Worm (Caenorhabditis elegans): ENCODE results near the gene tsp-18.

tsp-18 gene

DNA sequence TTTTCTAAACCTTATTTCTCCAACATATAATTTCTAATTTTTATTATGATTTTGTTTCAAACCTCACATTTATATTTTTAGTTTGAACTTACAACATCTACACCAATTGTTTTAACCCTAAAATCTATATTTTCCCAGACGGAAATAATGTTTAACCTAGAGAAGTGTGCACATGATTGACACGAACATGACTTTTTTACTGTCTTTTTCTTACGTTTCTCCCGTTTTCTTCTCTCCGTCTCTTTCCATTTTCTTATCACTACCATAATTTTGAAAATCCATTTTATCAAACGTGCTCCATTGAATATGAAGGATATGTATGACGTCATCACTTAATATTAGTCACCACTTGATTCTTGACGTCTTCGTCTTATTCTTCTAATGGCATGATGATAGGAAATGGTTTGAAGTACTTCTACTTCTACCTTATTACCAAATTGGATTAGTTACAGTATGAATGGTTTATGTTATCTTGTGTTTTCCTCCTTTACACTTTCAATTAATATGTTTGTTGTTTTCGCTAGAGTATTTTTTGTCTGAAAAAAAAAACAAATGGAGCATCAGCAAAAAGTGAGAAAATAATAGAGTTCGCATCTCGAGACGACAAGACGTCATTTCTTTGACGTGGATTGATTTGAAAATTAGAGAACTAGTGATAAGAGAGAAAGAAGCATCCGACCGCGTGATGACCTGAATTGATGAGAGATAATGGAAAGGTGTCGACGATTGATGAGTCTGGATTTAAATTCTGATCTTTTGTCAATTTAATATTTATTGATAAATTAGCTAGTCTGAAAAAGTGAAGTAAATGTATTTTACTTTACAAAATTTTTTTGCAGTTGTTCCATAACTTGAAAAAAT lies 27.8 kb downstream of the tsp-18 start (continued):
- TF ChIP-seq nhr-48 (tag; optimal IDR thresholded peaks at IDR 0.05) = peak; percentile 22
- TF ChIP-seq Y105C5A.15 (GFP tag; IDR thresholded peaks at IDR 0.05) = no peak
- TF ChIP-seq ceh-20 (GFP tag; IDR thresholded peaks at IDR 0.05) = peak; percentile 59; the same call in 1 of the 2 replicates
- no peak for TF ChIP-seq saeg-2 (GFP tag; IDR thresholded peaks at IDR 0.05)
- TF ChIP-seq dpl-1 (GFP tag; optimal IDR thresholded peaks at IDR 0.05) = peak; percentile 15
- TF ChIP-seq zip-2 (tag; optimal IDR thresholded peaks at IDR 0.05) = no peak
- TF ChIP-seq Y48G9A.11 (GFP tag; IDR thresholded peaks at IDR 0.05) = no peak
- peak in 1 of 2 experiments; percentile 26 for TF ChIP-seq hif-1 (tag; optimal IDR thresholded peaks at IDR 0.05)
- TF ChIP-seq mes-2 (tag; optimal IDR thresholded peaks at IDR 0.05; ENCODE audit: poor library complexity, severe bottlenecking) = peak; percentile 24
- TF ChIP-seq nhr-28 (tag; optimal IDR thresholded peaks at IDR 0.05) = peak; percentile 81
- peak in 1 of 2 experiments; percentile 14 for TF ChIP-seq mdl-1 (tag; optimal IDR thresholded peaks at IDR 0.05)
- TF ChIP-seq F10B5.3 (tag; optimal IDR thresholded peaks at IDR 0.05) = no peak
- TF ChIP-seq dve-1 (tag; optimal IDR thresholded peaks at IDR 0.05; ENCODE audit: insufficient read depth) = peak; percentile 64
- no peak for TF ChIP-seq spr-1 (tag; optimal IDR thresholded peaks at IDR 0.05)
- TF ChIP-seq tag-97 (GFP tag; IDR thresholded peaks at IDR 0.05) = no peak
- TF ChIP-seq skn-1 (tag; optimal IDR thresholded peaks at IDR 0.05) = no peak
- peak; percentile 66 for TF ChIP-seq nhr-11 (tag; optimal IDR thresholded peaks at IDR 0.05)
- TF ChIP-seq hlh-30 (tag; optimal IDR thresholded peaks at IDR 0.05; ENCODE audit: insufficient read depth) = peak; percentile 86
- peak; percentile 87 for TF ChIP-seq dmd-6 (GFP tag; IDR thresholded peaks at IDR 0.05)
- no peak for TF ChIP-seq nhr-102 (tag; optimal IDR thresholded peaks at IDR 0.05)
- TF ChIP-seq nhr-42 (GFP tag; IDR thresholded peaks at IDR 0.05) = no peak
- TF ChIP-seq lin-38 (GFP tag; IDR thresholded peaks at IDR 0.05) = no peak
- TF ChIP-seq nhr-41 (GFP tag; IDR thresholded peaks at IDR 0.05) = no peak

DNA sequence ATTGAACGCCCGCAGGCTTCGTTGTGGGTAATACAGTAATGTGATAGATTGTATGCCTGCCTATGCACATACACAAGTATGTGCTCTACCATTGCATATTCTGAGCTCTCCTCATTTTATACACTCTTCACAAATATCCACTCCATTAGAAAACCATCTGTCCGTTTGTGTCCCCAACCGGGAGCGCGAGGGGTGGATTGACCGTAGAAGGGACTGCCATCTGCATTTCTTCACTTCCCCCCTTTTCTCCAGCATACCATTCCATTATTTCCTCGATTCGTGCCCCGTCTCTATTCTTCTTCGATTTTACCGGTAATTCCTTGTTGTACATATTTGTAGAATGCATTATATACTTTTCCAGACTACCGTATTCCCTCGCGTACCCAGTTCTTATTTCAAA lies 28.8 kb downstream of the tsp-18 start:
- TF ChIP-seq snpc-4 (tag; optimal IDR thresholded peaks at IDR 0.05) (no peak), skn-1 (tag; optimal IDR thresholded peaks at IDR 0.05) (no peak), F26F4.8 (GFP tag; conservative IDR thresholded peaks at IDR 0.05) (0 out of 2 replicates have a peak, but pooled peaks have one; percentile 52), egl-43 (GFP tag; IDR thresholded peaks at IDR 0.05) (0 out of 2 replicates have a peak, but pooled peaks have one; percentile 7), unc-62 (GFP tag; optimal IDR thresholded peaks at IDR 0.05 in 1 of 2) (peak in 1 of 2 experiments; percentile 46), unc-62 (tag; optimal IDR thresholded peaks at IDR 0.05) (no peak), daf-19 (GFP tag; conservative IDR thresholded peaks at IDR 0.05) (no peak), aha-1 (tag) (peak; percentile 92), nhr-42 (GFP tag; IDR thresholded peaks at IDR 0.05) (peak; percentile 55; the same call in 1 of the 2 replicates), F10B5.3 (tag; optimal IDR thresholded peaks at IDR 0.05) (no peak)

DNA sequence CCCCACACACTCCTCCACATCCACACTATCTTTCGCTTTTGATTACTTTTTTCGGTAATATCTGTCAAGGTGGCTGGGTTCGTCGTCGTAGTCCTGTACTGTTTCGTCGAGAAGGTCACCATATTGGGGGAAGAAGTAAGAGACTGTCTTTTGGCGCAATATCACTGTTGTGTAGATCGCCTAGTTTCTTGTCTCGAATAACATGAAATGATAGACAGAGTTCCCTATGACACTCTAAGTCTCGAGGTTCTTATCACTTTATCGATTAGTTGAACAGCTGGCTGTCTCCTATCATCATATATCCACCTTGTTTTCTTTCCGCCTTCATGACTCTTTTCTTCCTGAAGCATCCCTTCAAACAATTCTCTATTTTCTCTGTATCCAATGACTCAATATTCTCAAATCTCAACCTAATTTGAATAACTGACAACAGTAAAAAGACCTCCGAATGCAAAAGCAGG lies 29.6 kb downstream of the tsp-18 start:
- TF ChIP-seq snpc-4 (tag; optimal IDR thresholded peaks at IDR 0.05) (no peak), dmd-8 (GFP tag; IDR thresholded peaks at IDR 0.05) (no peak), aha-1 (tag) (peak; percentile 73), lsy-2 (tag; optimal IDR thresholded peaks at IDR 0.05) (peak in 1 of 2 experiments; percentile 26), hlh-11 (tag; optimal IDR thresholded peaks at IDR 0.05) (peak; percentile 22), snpc-1.2 (GFP tag; IDR thresholded peaks at IDR 0.05) (no peak), nhr-41 (GFP tag; IDR thresholded peaks at IDR 0.05) (no peak), hlh-30 (tag; optimal IDR thresholded peaks at IDR 0.05; ENCODE audit: insufficient read depth) (peak; percentile 59), ceh-28 (tag; optimal IDR thresholded peaks at IDR 0.05) (peak; percentile 40), zip-2 (tag; optimal IDR thresholded peaks at IDR 0.05) (no peak), egl-27 (tag; optimal IDR thresholded peaks at IDR 0.05) (no peak), lin-15B (tag; optimal IDR thresholded peaks at IDR 0.05) (no peak), dmd-6 (GFP tag; IDR thresholded peaks at IDR 0.05) (no peak; the same call in 1 of the 2 replicates), nhr-6 (tag; optimal IDR thresholded peaks at IDR 0.05) (no peak), Y5F2A.4 (GFP tag; optimal IDR thresholded peaks at IDR 0.05) (no peak), F49E8.2 (tag; optimal IDR thresholded peaks at IDR 0.05; ENCODE audit: borderline replicate concordance) (no peak), spr-1 (tag; optimal IDR thresholded peaks at IDR 0.05) (no peak), ZK337.2 (GFP tag; IDR thresholded peaks at IDR 0.05) (no peak), nhr-11 (tag; optimal IDR thresholded peaks at IDR 0.05) (peak; percentile 54), nhr-28 (tag; optimal IDR thresholded peaks at IDR 0.05) (peak; percentile 37), fos-1 (tag; optimal IDR thresholded peaks at IDR 0.05) (no peak), dpl-1 (GFP tag; optimal IDR thresholded peaks at IDR 0.05) (no peak), F26F4.8 (GFP tag; conservative IDR thresholded peaks at IDR 0.05) (no peak), spr-3 (GFP tag; optimal IDR thresholded peaks at IDR 0.05) (no peak), lin-39 (tag; optimal IDR thresholded peaks at IDR 0.05) (no peak), hmg-1.1 (GFP tag; IDR thresholded peaks at IDR 0.05) (no peak)
